Worm (Caenorhabditis elegans): Measurements from ENCODE around the gene R10E9.2.

ce11 chrIII:4012036-4012435 is 47.9 kb upstream of the R10E9.2 start, which contains the start of gene C36E8.4:
- TF ChIP-seq ztf-16 (tag; optimal IDR thresholded peaks at IDR 0.05) (no peak), ama-1 (optimal IDR thresholded peaks at IDR 0.05) (no peak), pag-3 (tag; optimal IDR thresholded peaks at IDR 0.05; ENCODE audit: borderline replicate concordance) (no peak), hlh-13 (GFP tag; optimal IDR thresholded peaks at IDR 0.05) (no peak)

Data from whole organism, late embryonic.